Worm (Caenorhabditis elegans): ENCODE data around the gene T19H12.3.

The T19H12.3 gene

DNA sequence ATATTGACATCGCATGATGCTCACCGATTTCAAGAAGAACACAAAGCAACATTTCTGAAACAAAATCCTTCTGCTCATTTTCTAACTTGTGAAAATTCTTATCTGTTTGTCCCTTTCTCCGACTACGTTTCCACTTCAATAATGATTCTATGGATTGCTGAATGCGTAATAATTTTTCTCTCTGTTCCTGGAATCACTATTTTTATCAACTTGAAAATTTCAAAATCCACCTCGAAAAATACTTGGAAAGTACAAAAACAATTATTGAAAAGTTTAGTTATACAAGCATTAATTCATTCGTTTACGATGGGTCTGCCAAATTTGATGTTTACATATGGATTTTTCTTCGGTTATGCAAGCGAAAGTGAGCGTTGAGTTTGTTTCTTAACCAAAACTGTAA, 36.6 kb downstream of the T19H12.3 start, which contains the start of gene srh-22:
TSS of gene srh-22 (plus strand) at position 301 of the 400 bp plus-strand sequence.
- TF ChIP-seq ztf-23 (GFP tag; IDR thresholded peaks at IDR 0.05), result no peak
- no peak for TF ChIP-seq ztf-29 (GFP tag; IDR thresholded peaks at IDR 0.05)
- TF ChIP-seq med-1 (GFP tag; optimal IDR thresholded peaks at IDR 0.05; ENCODE audit: insufficient read depth), result no peak
- TF ChIP-seq cog-1 (tag; optimal IDR thresholded peaks at IDR 0.05), result no peak
- no peak for TF ChIP-seq T22C8.4 (GFP tag; IDR thresholded peaks at IDR 0.05)
- TF ChIP-seq flt-1 (GFP tag; IDR thresholded peaks at IDR 0.05), result no peak
- TF ChIP-seq klf-2 (GFP tag; conservative IDR thresholded peaks at IDR 0.05), result no peak
- no peak for TF ChIP-seq ref-1 (GFP tag; conservative IDR thresholded peaks at IDR 0.05)
- no peak for TF ChIP-seq tab-1 (GFP tag; IDR thresholded peaks at IDR 0.05)

DNA sequence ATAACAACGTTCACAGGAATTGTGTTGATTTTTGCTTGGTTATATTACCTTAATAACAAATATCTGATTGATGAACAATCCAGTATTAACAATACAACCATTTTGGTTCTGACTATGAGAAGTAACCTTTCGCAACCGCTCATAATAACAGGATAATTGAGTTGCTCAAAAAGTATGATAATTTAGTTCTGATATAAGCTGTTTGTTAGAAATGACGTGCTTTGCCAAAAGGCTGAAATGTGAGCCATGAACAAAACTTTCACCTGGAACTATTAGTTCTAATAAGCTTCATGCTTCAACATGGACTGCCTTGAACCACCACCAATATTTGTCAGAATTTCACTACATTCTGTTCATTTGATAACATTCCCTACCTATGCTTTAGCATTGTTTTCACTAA, 39.1 kb downstream of the T19H12.3 start, which contains the start of gene srh-20:
TSS of gene srh-20 (plus strand) at position 301 of the 400 bp plus-strand sequence.
- TF ChIP-seq med-1 (GFP tag; optimal IDR thresholded peaks at IDR 0.05; ENCODE audit: insufficient read depth) (no peak), klf-2 (GFP tag; conservative IDR thresholded peaks at IDR 0.05) (no peak), tab-1 (GFP tag; IDR thresholded peaks at IDR 0.05) (no peak), ztf-23 (GFP tag; IDR thresholded peaks at IDR 0.05) (no peak), cog-1 (tag; optimal IDR thresholded peaks at IDR 0.05) (no peak), ztf-29 (GFP tag; IDR thresholded peaks at IDR 0.05) (no peak), flt-1 (GFP tag; IDR thresholded peaks at IDR 0.05) (no peak), ref-1 (GFP tag; conservative IDR thresholded peaks at IDR 0.05) (no peak), T22C8.4 (GFP tag; IDR thresholded peaks at IDR 0.05) (no peak)

DNA sequence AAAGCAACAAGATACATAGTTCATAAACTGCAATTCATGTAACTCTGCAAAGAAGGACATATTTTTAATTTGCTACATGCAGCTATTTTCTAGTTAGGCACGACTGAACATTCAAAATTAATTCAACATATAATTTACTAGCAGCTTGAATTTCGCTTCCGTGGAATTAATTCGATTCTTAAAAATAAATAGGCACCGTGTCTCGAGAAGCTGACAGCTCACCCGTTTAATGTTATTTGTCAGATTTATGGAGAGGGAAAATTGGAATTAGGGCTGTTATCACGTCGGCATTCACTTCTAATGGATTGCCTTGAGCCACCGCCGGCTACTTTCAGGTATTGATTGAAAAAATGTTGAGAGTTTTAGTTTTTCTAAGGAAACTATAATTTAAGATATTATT, 40.9 kb downstream of the T19H12.3 start, which contains the start of gene srh-21:
TSS of gene srh-21 (plus strand) at position 301 of the 400 bp plus-strand sequence.
- TF ChIP-seq ztf-23 (GFP tag; IDR thresholded peaks at IDR 0.05), result no peak
- no peak for TF ChIP-seq T22C8.4 (GFP tag; IDR thresholded peaks at IDR 0.05)
- TF ChIP-seq ztf-29 (GFP tag; IDR thresholded peaks at IDR 0.05), result no peak
- no peak for TF ChIP-seq med-1 (GFP tag; optimal IDR thresholded peaks at IDR 0.05; ENCODE audit: insufficient read depth)
- TF ChIP-seq flt-1 (GFP tag; IDR thresholded peaks at IDR 0.05), result no peak
- no peak for TF ChIP-seq ref-1 (GFP tag; conservative IDR thresholded peaks at IDR 0.05)
- TF ChIP-seq klf-2 (GFP tag; conservative IDR thresholded peaks at IDR 0.05), result no peak
- no peak for TF ChIP-seq cog-1 (tag; optimal IDR thresholded peaks at IDR 0.05)
- TF ChIP-seq tab-1 (GFP tag; IDR thresholded peaks at IDR 0.05), result no peak

DNA sequence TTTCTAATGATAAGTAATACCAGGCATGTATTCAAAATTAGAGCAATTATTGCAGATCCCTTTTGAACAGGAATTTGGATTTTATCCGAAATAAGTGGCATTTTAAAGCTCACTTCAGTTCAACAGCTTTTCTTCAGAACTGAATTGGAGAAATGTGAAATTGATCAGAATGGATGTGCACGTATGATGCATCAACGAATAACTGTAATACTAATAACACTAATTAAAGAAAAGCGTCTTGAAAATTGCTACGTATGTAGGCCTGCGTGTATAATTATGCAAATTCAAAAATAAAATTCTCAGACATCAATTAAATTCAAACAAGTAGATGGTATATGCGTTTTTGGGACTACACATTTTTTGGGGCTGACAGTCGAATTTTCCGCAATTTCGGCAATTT, 44.4 kb downstream of the T19H12.3 start, which contains the start of gene str-205:
TSS of gene str-205 (minus strand) at position 101 of the 400 bp plus-strand sequence.
- TF ChIP-seq ztf-29 (GFP tag; IDR thresholded peaks at IDR 0.05) (no peak), flt-1 (GFP tag; IDR thresholded peaks at IDR 0.05) (no peak), ztf-23 (GFP tag; IDR thresholded peaks at IDR 0.05) (no peak), tab-1 (GFP tag; IDR thresholded peaks at IDR 0.05) (no peak), T22C8.4 (GFP tag; IDR thresholded peaks at IDR 0.05) (no peak), klf-2 (GFP tag; conservative IDR thresholded peaks at IDR 0.05) (no peak), cog-1 (tag; optimal IDR thresholded peaks at IDR 0.05) (no peak)

DNA sequence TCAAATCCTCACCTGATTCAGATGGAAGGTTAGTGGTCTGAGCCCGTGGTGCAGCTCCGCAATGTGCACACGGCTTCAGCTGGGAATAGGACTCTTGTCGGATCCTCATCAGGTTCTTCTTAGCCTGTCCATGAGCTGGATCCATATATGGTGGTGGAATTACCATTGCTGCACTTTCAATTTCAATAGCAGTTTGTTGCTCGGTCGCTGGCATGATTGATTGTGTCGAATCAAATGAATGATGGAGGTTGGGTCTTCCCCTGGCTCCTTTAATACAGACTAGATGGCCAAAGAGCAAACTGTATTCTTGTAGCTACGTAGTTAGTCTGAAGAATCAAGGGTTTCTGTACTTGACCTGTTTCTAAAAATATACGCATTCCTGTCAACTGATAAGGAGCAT, 47.3 kb downstream of the T19H12.3 start, which contains the start of gene C02E7.10:
TSS of gene C02E7.10 (minus strand) at position 232 of the 400 bp plus-strand sequence.
- TF ChIP-seq ztf-29 (GFP tag; IDR thresholded peaks at IDR 0.05), result no peak
- TF ChIP-seq klf-2 (GFP tag; conservative IDR thresholded peaks at IDR 0.05), result no peak
- TF ChIP-seq ztf-23 (GFP tag; IDR thresholded peaks at IDR 0.05), result no peak
- TF ChIP-seq ref-1 (GFP tag; conservative IDR thresholded peaks at IDR 0.05), result no peak
- no peak for TF ChIP-seq cog-1 (tag; optimal IDR thresholded peaks at IDR 0.05)
- no peak for TF ChIP-seq med-1 (GFP tag; optimal IDR thresholded peaks at IDR 0.05; ENCODE audit: insufficient read depth)
- TF ChIP-seq flt-1 (GFP tag; IDR thresholded peaks at IDR 0.05), result no peak
- TF ChIP-seq T22C8.4 (GFP tag; IDR thresholded peaks at IDR 0.05), result no peak
- no peak for TF ChIP-seq tab-1 (GFP tag; IDR thresholded peaks at IDR 0.05)

DNA sequence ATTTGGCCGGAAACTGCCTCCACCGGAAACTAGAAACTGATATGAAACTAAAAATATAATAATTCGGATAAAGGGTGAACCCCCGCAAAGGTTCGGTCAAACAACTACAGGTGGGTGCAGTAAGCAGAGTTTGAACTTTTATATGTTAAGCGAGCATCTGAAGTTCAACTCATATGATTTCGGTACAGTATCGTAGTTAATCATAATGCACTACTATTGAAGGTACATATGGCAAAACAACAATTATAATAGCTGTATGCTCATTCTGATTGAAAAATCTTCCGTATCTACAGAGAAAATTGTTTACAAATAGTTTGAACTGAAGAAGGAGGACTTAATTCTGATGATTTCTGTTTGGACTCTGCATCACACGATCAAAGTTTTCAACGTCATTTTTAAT, 47.8 kb downstream of the T19H12.3 start:
- TF ChIP-seq flt-1 (GFP tag; IDR thresholded peaks at IDR 0.05), result no peak
- TF ChIP-seq med-1 (GFP tag; optimal IDR thresholded peaks at IDR 0.05; ENCODE audit: insufficient read depth), result no peak
- no peak for TF ChIP-seq ztf-29 (GFP tag; IDR thresholded peaks at IDR 0.05)
- no peak for TF ChIP-seq tab-1 (GFP tag; IDR thresholded peaks at IDR 0.05)
- TF ChIP-seq cog-1 (tag; optimal IDR thresholded peaks at IDR 0.05), result no peak
- no peak for TF ChIP-seq T22C8.4 (GFP tag; IDR thresholded peaks at IDR 0.05)
- TF ChIP-seq ref-1 (GFP tag; conservative IDR thresholded peaks at IDR 0.05), result no peak
- no peak for TF ChIP-seq klf-2 (GFP tag; conservative IDR thresholded peaks at IDR 0.05)

DNA sequence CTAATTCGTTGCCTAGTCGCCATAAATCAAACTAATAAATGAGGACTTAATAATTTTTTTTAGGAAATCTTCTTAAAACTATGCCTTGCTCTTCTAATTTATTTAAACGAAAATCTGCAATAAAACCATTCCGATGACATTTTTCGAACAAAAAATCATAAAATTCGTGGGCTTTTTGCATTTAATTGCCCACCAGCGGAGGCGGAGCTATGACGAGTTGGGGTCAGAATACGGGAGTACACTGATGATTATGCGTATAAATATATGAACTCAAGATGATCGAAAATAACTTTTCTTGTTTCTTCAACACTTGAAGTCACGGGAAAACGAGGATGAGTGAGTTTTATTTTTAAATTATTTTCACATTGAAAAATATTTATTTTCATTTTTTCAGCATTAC, 48.9 kb downstream of the T19H12.3 start, which contains the start of gene catp-2:
TSS of gene catp-2 (plus strand) at position 301 of the 400 bp plus-strand sequence.
- TF ChIP-seq ztf-23 (GFP tag; IDR thresholded peaks at IDR 0.05) (no peak), flt-1 (GFP tag; IDR thresholded peaks at IDR 0.05) (no peak), cog-1 (tag; optimal IDR thresholded peaks at IDR 0.05) (no peak), T22C8.4 (GFP tag; IDR thresholded peaks at IDR 0.05) (no peak), ztf-29 (GFP tag; IDR thresholded peaks at IDR 0.05) (no peak), tab-1 (GFP tag; IDR thresholded peaks at IDR 0.05) (no peak), med-1 (GFP tag; optimal IDR thresholded peaks at IDR 0.05; ENCODE audit: insufficient read depth) (no peak)

DNA sequence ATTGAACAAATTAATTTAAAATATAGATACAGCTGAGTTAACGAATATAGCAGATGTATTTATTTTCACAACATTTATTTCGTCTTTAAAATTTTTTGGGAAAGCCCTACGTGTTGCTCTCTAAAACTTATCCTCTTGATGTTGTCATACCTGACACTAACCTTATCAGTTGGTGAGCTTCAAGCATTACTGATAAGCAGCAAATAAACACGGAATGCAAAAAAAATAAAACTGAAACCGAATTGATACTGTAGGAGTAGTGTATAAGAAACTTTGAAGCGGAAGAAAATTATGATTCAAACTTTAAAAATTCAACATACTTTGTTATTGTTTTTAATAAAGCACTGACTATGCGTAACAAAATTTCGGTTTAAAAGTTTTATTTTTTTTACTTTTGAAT, 49.6 kb downstream of the T19H12.3 start:
- TF ChIP-seq tab-1 (GFP tag; IDR thresholded peaks at IDR 0.05) (no peak), med-1 (GFP tag; optimal IDR thresholded peaks at IDR 0.05; ENCODE audit: insufficient read depth) (no peak), ztf-23 (GFP tag; IDR thresholded peaks at IDR 0.05) (no peak), cog-1 (tag; optimal IDR thresholded peaks at IDR 0.05) (no peak), T22C8.4 (GFP tag; IDR thresholded peaks at IDR 0.05) (no peak), ztf-29 (GFP tag; IDR thresholded peaks at IDR 0.05) (no peak), flt-1 (GFP tag; IDR thresholded peaks at IDR 0.05) (no peak), klf-2 (GFP tag; conservative IDR thresholded peaks at IDR 0.05) (no peak), ref-1 (GFP tag; conservative IDR thresholded peaks at IDR 0.05) (no peak)

Measured in whole organism, midembryonic.